Worm (Caenorhabditis elegans): ENCODE measurements around the gene clec-54.

Gene clec-54

DNA sequence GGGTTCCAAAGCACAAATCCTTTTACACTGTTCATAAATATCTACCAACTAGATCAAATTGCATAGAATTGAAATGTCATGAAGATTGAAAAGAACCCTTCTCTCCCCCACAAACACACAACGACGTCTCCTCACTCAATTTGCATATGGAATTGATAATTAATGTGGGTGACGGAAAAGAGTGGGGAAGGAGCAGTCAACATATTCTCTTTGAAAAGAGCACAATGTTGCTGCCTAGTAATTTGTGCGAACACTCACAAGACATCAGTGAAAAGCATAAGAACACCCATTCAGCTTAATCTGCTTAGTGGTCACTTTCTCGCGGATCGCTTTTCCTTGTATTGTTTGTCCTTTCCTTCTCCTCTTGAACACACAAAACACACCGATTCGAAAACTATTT, 19.7 kb downstream of the clec-54 start:
- TF ChIP-seq dve-1 (tag; optimal IDR thresholded peaks at IDR 0.05) (no peak), sox-4 (tag; optimal IDR thresholded peaks at IDR 0.05) (no peak), pha-4 (tag; optimal IDR thresholded peaks at IDR 0.05) (no peak), ceh-6 (GFP tag; optimal IDR thresholded peaks at IDR 0.05) (peak; percentile 40), lim-6 (tag; optimal IDR thresholded peaks at IDR 0.05) (no peak), elt-4 (tag; optimal IDR thresholded peaks at IDR 0.05) (no peak), ttx-3 (tag; optimal IDR thresholded peaks at IDR 0.05) (no peak), ceh-14 (tag; optimal IDR thresholded peaks at IDR 0.05) (no peak), hlh-15 (tag; optimal IDR thresholded peaks at IDR 0.05) (no peak), che-1 (tag; optimal IDR thresholded peaks at IDR 0.05) (no peak), fax-1 (tag; optimal IDR thresholded peaks at IDR 0.05) (no peak), unc-3 (GFP tag; conservative IDR thresholded peaks at IDR 0.05) (no peak), unc-3 (tag; optimal IDR thresholded peaks at IDR 0.05) (no peak), ama-1 (optimal IDR thresholded peaks at IDR 0.05) (no peak), pqm-1 (tag; optimal IDR thresholded peaks at IDR 0.05) (no peak), nhr-232 (tag; optimal IDR thresholded peaks at IDR 0.05) (no peak), fkh-6 (tag; optimal IDR thresholded peaks at IDR 0.05) (no peak), unc-42 (tag; optimal IDR thresholded peaks at IDR 0.05) (peak; percentile 74), K02D7.2 (tag; optimal IDR thresholded peaks at IDR 0.05) (no peak), ceh-31 (tag; optimal IDR thresholded peaks at IDR 0.05) (peak; percentile 20), ceh-34 (tag; optimal IDR thresholded peaks at IDR 0.05) (no peak), ceh-48 (tag; optimal IDR thresholded peaks at IDR 0.05) (no peak), pax-1 (tag; optimal IDR thresholded peaks at IDR 0.05) (no peak)

DNA sequence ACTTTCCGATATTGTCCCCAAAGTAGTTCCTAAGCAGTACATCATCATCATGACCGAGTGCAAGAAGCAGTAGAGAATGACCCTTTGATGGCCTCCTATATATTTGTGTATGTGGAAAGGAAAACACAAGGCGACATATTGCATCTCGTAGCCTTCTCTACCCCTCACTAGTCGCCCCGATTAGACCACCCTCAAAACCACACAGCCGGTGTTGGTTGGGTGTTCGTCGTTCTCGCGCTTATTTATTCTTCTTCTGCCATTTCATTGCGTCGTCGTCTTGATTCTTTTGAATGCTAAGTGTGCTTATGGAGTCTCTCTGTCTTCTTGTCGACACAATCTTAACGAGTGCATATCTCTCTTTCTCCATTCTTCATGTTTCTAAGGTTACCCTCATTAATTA, 21.5 kb downstream of the clec-54 start:
- TF ChIP-seq fax-1 (tag; optimal IDR thresholded peaks at IDR 0.05) (no peak), nfya-1 (tag; optimal IDR thresholded peaks at IDR 0.05) (peak; percentile 32), C08G9.2 (tag; optimal IDR thresholded peaks at IDR 0.05) (no peak), gmeb-2 (tag; optimal IDR thresholded peaks at IDR 0.05) (no peak), K02D7.2 (tag; optimal IDR thresholded peaks at IDR 0.05) (no peak), elt-2 (tag; optimal IDR thresholded peaks at IDR 0.05) (peak; percentile 29), ztf-16 (tag; optimal IDR thresholded peaks at IDR 0.05) (no peak), hlh-13 (GFP tag; optimal IDR thresholded peaks at IDR 0.05) (no peak), ceh-22 (tag; optimal IDR thresholded peaks at IDR 0.05) (no peak), tbx-2 (tag; optimal IDR thresholded peaks at IDR 0.05) (peak; percentile 40), ceh-31 (tag; optimal IDR thresholded peaks at IDR 0.05) (peak; percentile 29), che-1 (tag; optimal IDR thresholded peaks at IDR 0.05) (no peak), ceh-34 (tag; optimal IDR thresholded peaks at IDR 0.05) (peak; percentile 18), lim-6 (tag; optimal IDR thresholded peaks at IDR 0.05) (no peak), elt-4 (tag; optimal IDR thresholded peaks at IDR 0.05) (no peak)

DNA sequence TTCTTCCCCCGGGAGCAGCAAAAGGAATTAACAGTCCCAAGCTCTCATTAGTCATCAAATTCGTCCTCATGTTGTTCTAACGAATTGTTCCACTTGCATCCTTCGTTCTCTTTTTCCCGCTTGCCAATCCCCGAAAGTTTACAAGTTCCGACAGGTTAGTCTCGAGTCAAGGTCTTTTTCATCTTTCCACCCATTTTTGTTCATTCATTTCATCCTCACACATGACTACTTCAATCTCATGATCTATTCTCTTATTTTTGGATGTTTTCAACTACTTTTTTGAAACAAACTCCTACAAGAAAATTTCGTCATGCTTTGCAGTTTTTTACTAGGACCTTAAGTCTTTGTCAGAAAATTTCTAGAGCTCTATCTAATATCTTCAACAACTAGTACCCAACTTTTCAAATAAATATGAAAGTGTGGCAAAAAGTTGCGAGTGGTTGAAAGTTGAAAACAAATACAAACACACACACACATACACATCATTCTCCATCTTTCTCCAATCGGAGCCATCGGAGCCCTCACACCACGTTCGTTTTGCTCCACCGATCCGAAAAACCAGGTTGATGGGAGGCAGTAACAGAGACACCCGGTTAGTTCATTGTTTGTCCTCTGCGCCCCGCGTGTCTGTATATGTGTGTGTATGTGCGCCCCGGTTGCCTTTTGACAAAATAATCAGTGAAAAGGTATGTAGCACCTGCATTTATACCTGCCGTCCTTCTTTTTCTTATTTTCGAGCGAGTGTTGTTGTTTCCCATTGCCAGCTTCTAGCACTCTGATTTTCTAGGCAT, 22.6 kb downstream of the clec-54 start:
- no peak for TF ChIP-seq fax-1 (tag; optimal IDR thresholded peaks at IDR 0.05)
- no peak for TF ChIP-seq ama-1 (optimal IDR thresholded peaks at IDR 0.05)
- TF ChIP-seq Y22D7AL.16 (tag; optimal IDR thresholded peaks at IDR 0.05) = no peak
- TF ChIP-seq odd-2 (tag; optimal IDR thresholded peaks at IDR 0.05) = no peak
- no peak for TF ChIP-seq ceh-14 (tag; optimal IDR thresholded peaks at IDR 0.05)
- no peak for TF ChIP-seq dve-1 (tag; optimal IDR thresholded peaks at IDR 0.05)

DNA sequence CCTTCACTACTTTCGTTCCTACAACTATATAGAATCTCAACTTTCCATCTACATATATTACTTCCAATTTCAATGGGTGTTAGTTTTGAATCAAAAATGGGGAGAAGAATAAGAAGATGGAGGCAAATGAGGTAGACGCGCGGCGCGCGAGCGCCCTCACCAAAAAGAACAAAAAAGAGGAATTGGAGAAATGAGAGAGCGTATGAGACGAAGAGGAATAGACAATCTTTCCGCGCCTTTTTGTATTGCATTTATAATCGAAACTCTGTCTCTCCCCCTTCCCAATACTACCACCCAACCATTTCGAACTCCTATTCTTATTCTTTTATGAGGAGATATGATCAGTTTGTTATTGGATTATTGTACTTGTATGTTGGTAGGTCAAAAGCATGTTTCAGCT, 23.9 kb downstream of the clec-54 start:
- TF ChIP-seq ama-1 (optimal IDR thresholded peaks at IDR 0.05) = no peak
- no peak for TF ChIP-seq sox-4 (tag; optimal IDR thresholded peaks at IDR 0.05)
- no peak for TF ChIP-seq K02D7.2 (tag; optimal IDR thresholded peaks at IDR 0.05)
- TF ChIP-seq hlh-15 (tag; optimal IDR thresholded peaks at IDR 0.05) = no peak
- TF ChIP-seq ceh-31 (tag; optimal IDR thresholded peaks at IDR 0.05) = peak; percentile 15
- no peak for TF ChIP-seq sdc-2 (tag; optimal IDR thresholded peaks at IDR 0.05)
- TF ChIP-seq lim-6 (tag; optimal IDR thresholded peaks at IDR 0.05) = no peak

Measured in whole organism, late embryonic.